Fruit fly (Drosophila melanogaster): ENCODE measurements around the gene CG34461.

- TF ChIP-seq CG10348 (GFP tag; IDR thresholded peaks at IDR 0.05) (no peak), fd96Ca (GFP tag; IDR thresholded peaks at IDR 0.05) (no peak), rn (GFP tag; IDR thresholded peaks at IDR 0.05) (no peak), CG8301 (tag; optimal IDR thresholded peaks at IDR 0.05) (no peak), CG13204 (GFP tag; optimal IDR thresholded peaks at IDR 0.05) (no peak), EcR (GFP tag; optimal IDR thresholded peaks at IDR 0.05) (no peak), Snoo (tag; optimal IDR thresholded peaks at IDR 0.05) (no peak), CG12605 (GFP tag; IDR thresholded peaks at IDR 0.05) (no peak), CG9948 (tag; optimal IDR thresholded peaks at IDR 0.05) (no peak), CG17806 (tag; optimal IDR thresholded peaks at IDR 0.05) (no peak)
These were observed 43.8 kb downstream of the CG34461 start for dm6 chr3L:8369456-8369855.

Measured in whole organism, pupa.